Fruit fly (Drosophila melanogaster) whole organism, embryonic: Measurements from ENCODE around the gene Pc.

Experiments used
- CG10366 ChIP-seq: fragments of 200-800 bp; sonication (Bioruptor generic); IDR thresholded peaks from 2 replicates; pipeline ENCODE4 v1.3.6; 2022; ENCODE audit warnings: missing biosample characterization, missing genetic modification characterization
- CG11093 ChIP-seq: fragments of 200-800 bp; sonication (Bioruptor generic); IDR thresholded peaks from 3 replicates; pipeline ENCODE4 v1.3.6; 2022; ENCODE audit warnings: missing biosample characterization, missing genetic modification characterization
- CG11696 ChIP-seq: fragments of 200-800 bp; sonication (Bioruptor generic); IDR thresholded peaks from 2 replicates; pipeline ENCODE4 v1.3.6; 2022; ENCODE audit warnings: missing biosample characterization, missing genetic modification characterization
- CG14965 ChIP-seq: fragments of 200-800 bp; sonication (Bioruptor generic); optimal IDR thresholded peaks from 2 replicates; lab custom pipeline; 2016; ENCODE audit warnings: missing biosample characterization, missing genetic modification characterization, borderline replicate concordance
- CG1647 ChIP-seq: fragments of 200-800 bp; sonication (Bioruptor generic); optimal IDR thresholded peaks from 3 replicates; lab custom pipeline; 2016; ENCODE audit warnings: missing biosample characterization, missing genetic modification characterization
- CG17802 ChIP-seq: fragments of 200-800 bp; sonication (Bioruptor generic); optimal IDR thresholded peaks from 2 replicates; lab custom pipeline; 2018; ENCODE audit warnings: missing biosample characterization, mild to moderate bottlenecking, missing genetic modification characterization, moderate library complexity
- CG18011 ChIP-seq: fragments of 200-800 bp; sonication (Bioruptor generic); optimal IDR thresholded peaks from 2 replicates; lab custom pipeline; 2017; ENCODE audit warnings: missing biosample characterization, missing genetic modification characterization, mild to moderate bottlenecking, moderate library complexity, missing genotype
- CG18262 ChIP-seq: fragments of 200-800 bp; optimal IDR thresholded peaks from 3 replicates; lab custom pipeline; 2019; ENCODE audit warnings: missing biosample characterization, mild to moderate bottlenecking, missing genetic modification characterization, moderate library complexity
- CG18619 ChIP-seq: fragments of 200-800 bp; sonication (Bioruptor generic); optimal IDR thresholded peaks from 3 replicates; lab custom pipeline; 2017; ENCODE audit warnings: missing biosample characterization, mild to moderate bottlenecking, missing genetic modification characterization
- CG2129 ChIP-seq: fragments of 200-800 bp; sonication (Bioruptor generic); IDR thresholded peaks from 2 replicates; pipeline ENCODE4 v1.3.6; 2022; ENCODE audit warnings: missing biosample characterization, missing genetic modification characterization; ENCODE audit not compliant: partially characterized antibody
- CG34224 ChIP-seq: fragments of 200-800 bp; sonication (Bioruptor generic); IDR thresholded peaks from 3 replicates; pipeline ENCODE4 v1.3.6; 2022; ENCODE audit warnings: missing biosample characterization, missing genetic modification characterization; ENCODE audit not compliant: partially characterized antibody
- CG6175 ChIP-seq: fragments of 200-800 bp; sonication (Bioruptor generic); IDR thresholded peaks from 3 replicates; pipeline ENCODE4 v1.3.6; 2022; ENCODE audit warnings: missing biosample characterization, missing genetic modification characterization
- CG6654 ChIP-seq: fragments of 200-800 bp; sonication (Bioruptor generic); optimal IDR thresholded peaks from 2 replicates; lab custom pipeline; 2017; ENCODE audit warnings: missing biosample characterization, mild to moderate bottlenecking, missing genetic modification characterization
- CG7372 ChIP-seq: fragments of 200-800 bp; sonication (Bioruptor generic); IDR thresholded peaks from 2 replicates; pipeline ENCODE4 v1.3.6; 2022; ENCODE audit warnings: missing biosample characterization, missing genetic modification characterization
- CG7839 ChIP-seq: fragments of 200-800 bp; sonication (Bioruptor generic); optimal IDR thresholded peaks from 3 replicates; lab custom pipeline; 2018; ENCODE audit warnings: missing biosample characterization, mild to moderate bottlenecking, missing genetic modification characterization, moderate library complexity
- CG8290 ChIP-seq, 3 experiments: fragments of 200-800 bp; sonication (Bioruptor generic); optimal IDR thresholded peaks; 2 replicates each; lab custom pipeline; 2016 to 2019; ENCODE audit warnings: missing biosample characterization in 3 of 3, missing genetic modification characterization in 3 of 3, mild to moderate bottlenecking in 2 of 3, moderate library complexity in 1 of 3
- CG9609 ChIP-seq: fragments of 200-800 bp; sonication (Bioruptor generic); optimal IDR thresholded peaks from 3 replicates; lab custom pipeline; 2016; ENCODE audit warnings: missing biosample characterization, missing genetic modification characterization
- CG9876 ChIP-seq: fragments of 200-800 bp; sonication (Bioruptor generic); optimal IDR thresholded peaks from 2 replicates; lab custom pipeline; 2016; ENCODE audit warnings: missing biosample characterization, missing genetic modification characterization
- D19B ChIP-seq: fragments of 200-800 bp; sonication (Bioruptor generic); optimal IDR thresholded peaks from 2 replicates; lab custom pipeline; 2017; ENCODE audit warnings: missing biosample characterization, mild to moderate bottlenecking, missing genetic modification characterization
- Dek ChIP-seq: fragments of 200-800 bp; sonication (Bioruptor generic); optimal IDR thresholded peaks from 3 replicates; lab custom pipeline; 2019; ENCODE audit warnings: missing biosample characterization, mild to moderate bottlenecking, missing genetic modification characterization, moderate library complexity
- Dfd ChIP-seq, 2 experiments: fragments of >200 bp; optimal IDR thresholded peaks; 2 replicates each; lab custom pipeline; 2017; ENCODE audit warnings: missing biosample characterization in 2 of 2, missing genetic modification characterization in 2 of 2
- HLHmδ ChIP-seq: fragments of 200-800 bp; sonication (Bioruptor generic); optimal IDR thresholded peaks from 2 replicates; lab custom pipeline; 2018; ENCODE audit warnings: missing biosample characterization, mild to moderate bottlenecking, missing genetic modification characterization, moderate library complexity
- Hand ChIP-seq: fragments of 200-800 bp; sonication (Bioruptor generic); optimal IDR thresholded peaks from 2 replicates; lab custom pipeline; 2017; ENCODE audit warnings: mild to moderate bottlenecking, missing biosample characterization, missing genetic modification reagents, missing genetic modification characterization
- Hr3 ChIP-seq: fragments of 200-800 bp; sonication (Bioruptor generic); optimal IDR thresholded peaks from 3 replicates; lab custom pipeline; 2016; ENCODE audit warnings: missing biosample characterization, missing genetic modification characterization
- Hr39 ChIP-seq: fragments of >200 bp; optimal IDR thresholded peaks from 2 replicates; lab custom pipeline; 2017
- Jarid2 ChIP-seq: fragments of 200-800 bp; sonication (Bioruptor generic); optimal IDR thresholded peaks from 3 replicates; lab custom pipeline; 2017; ENCODE audit warnings: mild to moderate bottlenecking, missing biosample characterization, missing genetic modification reagents, missing genetic modification characterization
- Kr ChIP-seq: fragments of 200-800 bp; sonication (Bioruptor generic); optimal IDR thresholded peaks from 2 replicates; lab custom pipeline; 2017; ENCODE audit warnings: missing biosample characterization, mild to moderate bottlenecking, missing genetic modification characterization
- Neu2 ChIP-seq: fragments of 200-800 bp; sonication (Bioruptor generic); optimal IDR thresholded peaks from 3 replicates; lab custom pipeline; 2016; ENCODE audit warnings: missing biosample characterization, missing genetic modification characterization, borderline replicate concordance
- Rfx ChIP-seq: fragments of 200-800 bp; sonication (Bioruptor generic); IDR thresholded peaks from 2 replicates; pipeline ENCODE4 v1.3.6; 2022; ENCODE audit warnings: missing biosample characterization, missing genetic modification characterization
- Six4 ChIP-seq: fragments of 200-800 bp; sonication (Bioruptor generic); optimal IDR thresholded peaks from 2 replicates; lab custom pipeline; 2016; ENCODE audit warnings: missing biosample characterization, missing genetic modification characterization
- Sry-β ChIP-seq: fragments of 200-800 bp; sonication (Bioruptor generic); optimal IDR thresholded peaks from 2 replicates; lab custom pipeline; 2018; ENCODE audit warnings: missing biosample characterization, mild to moderate bottlenecking, missing genetic modification characterization, moderate library complexity
- Sry-δ ChIP-seq: fragments of 200-800 bp; sonication (Bioruptor generic); optimal IDR thresholded peaks from 2 replicates; lab custom pipeline; 2016; ENCODE audit warnings: missing biosample characterization, missing genetic modification characterization
- Xbp1 ChIP-seq: fragments of 200-800 bp; sonication (Bioruptor generic); optimal IDR thresholded peaks from 3 replicates; lab custom pipeline; 2016; ENCODE audit warnings: missing biosample characterization, mild to moderate bottlenecking, missing genetic modification characterization
- aop ChIP-seq: fragments of 200-800 bp; sonication (Bioruptor generic); IDR thresholded peaks from 2 replicates; pipeline ENCODE4 v1.3.6; 2022; ENCODE audit warnings: missing biosample characterization, missing genetic modification characterization
- cas ChIP-seq: fragments of 200-800 bp; sonication (Bioruptor generic); IDR thresholded peaks from 2 replicates; pipeline ENCODE4 v1.3.6; 2022; ENCODE audit warnings: missing biosample characterization, missing genetic modification characterization
- dmrt99B ChIP-seq: fragments of 200-800 bp; sonication (Bioruptor generic); optimal IDR thresholded peaks from 2 replicates; lab custom pipeline; 2018; ENCODE audit warnings: missing biosample characterization, mild to moderate bottlenecking, missing genetic modification characterization, moderate library complexity
- emc ChIP-seq: fragments of 200-800 bp; sonication (Bioruptor generic); optimal IDR thresholded peaks from 2 replicates; lab custom pipeline; 2016; ENCODE audit warnings: missing biosample characterization, missing genetic modification characterization
- ems ChIP-seq: fragments of 200-800 bp; sonication (Bioruptor generic); optimal IDR thresholded peaks from 3 replicates; lab custom pipeline; 2016; ENCODE audit warnings: missing biosample characterization, missing genetic modification characterization
- grau ChIP-seq: fragments of 200-800 bp; optimal IDR thresholded peaks from 3 replicates; lab custom pipeline; 2019; ENCODE audit warnings: missing biosample characterization, mild to moderate bottlenecking, missing genetic modification characterization, moderate library complexity
- gt ChIP-seq: fragments of 200-800 bp; sonication (Bioruptor generic); IDR thresholded peaks from 2 replicates; pipeline ENCODE4 v1.3.6; 2022; ENCODE audit warnings: missing biosample characterization, missing genetic modification characterization
- inv ChIP-seq: fragments of 200-800 bp; sonication (Bioruptor generic); IDR thresholded peaks from 2 replicates; pipeline ENCODE4 v1.3.6; 2022; ENCODE audit warnings: missing biosample characterization, missing genetic modification characterization; ENCODE audit not compliant: partially characterized antibody
- org-1 ChIP-seq: fragments of 200-800 bp; sonication (Bioruptor generic); optimal IDR thresholded peaks from 2 replicates; lab custom pipeline; 2017; ENCODE audit warnings: missing biosample characterization, missing genetic modification characterization
- peb ChIP-seq: fragments of 200-800 bp; sonication (Bioruptor generic); IDR thresholded peaks from 2 replicates; pipeline ENCODE4 v1.3.6; 2022; ENCODE audit warnings: missing biosample characterization, missing genetic modification characterization
- pho ChIP-seq: fragments of 200-800 bp; sonication (Bioruptor generic); optimal IDR thresholded peaks from 2 replicates; lab custom pipeline; 2016; ENCODE audit warnings: missing biosample characterization, missing genetic modification characterization
- slbo ChIP-seq: fragments of 200-800 bp; sonication (Bioruptor generic); IDR thresholded peaks from 2 replicates; pipeline ENCODE4 v1.3.6; 2022; ENCODE audit warnings: missing biosample characterization, missing genetic modification characterization
- so ChIP-seq: fragments of 200-800 bp; sonication (Bioruptor generic); IDR thresholded peaks from 3 replicates; pipeline ENCODE4 v1.3.6; 2022; ENCODE audit warnings: missing biosample characterization, missing genetic modification characterization
- sqz ChIP-seq: fragments of 200-800 bp; sonication (Bioruptor generic); optimal IDR thresholded peaks from 3 replicates; lab custom pipeline; 2018; ENCODE audit warnings: missing biosample characterization, mild to moderate bottlenecking, missing genetic modification characterization
- tgo ChIP-seq: fragments of 200-800 bp; sonication (Bioruptor generic); IDR thresholded peaks from 3 replicates; pipeline ENCODE4 v1.3.6; 2022; ENCODE audit warnings: missing biosample characterization, missing genetic modification characterization
- toy ChIP-seq: fragments of 200-800 bp; sonication (Bioruptor generic); IDR thresholded peaks from 2 replicates; pipeline ENCODE4 v1.3.6; 2022; ENCODE audit warnings: missing biosample characterization, missing genetic modification characterization
- twi ChIP-seq: fragments of 200-800 bp; optimal IDR thresholded peaks from 2 replicates; lab custom pipeline; 2019; ENCODE audit warnings: missing biosample characterization, mild to moderate bottlenecking, missing genetic modification characterization, moderate library complexity
- zfh1 ChIP-seq: fragments of 200-800 bp; sonication (Bioruptor generic); IDR thresholded peaks from 3 replicates; pipeline ENCODE4 v1.3.6; 2022; ENCODE audit warnings: missing biosample characterization, missing genetic modification characterization

Pc gene

dm6 chr3L:21348983-21349432 is 31.2 kb upstream of the Pc start, which contains the start of gene ebd2 (continued):
- no peak for TF ChIP-seq CG34224 (GFP tag; lab: Robert Waterston, UW)
- peak; percentile 35; the same call in 1 of the 2 replicates for TF ChIP-seq Rfx (GFP tag; lab: Robert Waterston, UW)
- no peak for TF ChIP-seq CG2129 (GFP tag; lab: Robert Waterston, UW)
- no peak for TF ChIP-seq Sry-δ (GFP tag; lab: Kevin White, UChicago)
- no peak for TF ChIP-seq CG10366 (GFP tag; lab: Robert Waterston, UW)
- TF ChIP-seq dmrt99B (tag; lab: Kevin White, UChicago): peak; percentile 34
- no peak for TF ChIP-seq Hand (GFP tag; lab: Kevin White, UChicago)
- no peak for TF ChIP-seq zfh1 (GFP tag; lab: Robert Waterston, UW)
- TF ChIP-seq CG18011 (GFP tag; lab: Kevin White, UChicago): no peak
- no peak for TF ChIP-seq grau (tag; lab: Kevin White, UChicago)
- TF ChIP-seq CG14965 (GFP tag; lab: Kevin White, UChicago): no peak
- no peak for TF ChIP-seq Six4
- TF ChIP-seq Hr39 (lab: Kevin White, UChicago): no peak
- no peak for TF ChIP-seq D19B
- TF ChIP-seq CG7839 (tag; lab: Kevin White, UChicago): peak; percentile 25
- TF ChIP-seq CG9876 (GFP tag; lab: Kevin White, UChicago): no peak
- no peak for TF ChIP-seq Dfd (GFP tag; optimal IDR thresholded peaks at IDR 0.05; lab: Kevin White, UChicago)
- no peak for TF ChIP-seq aop (GFP tag; lab: Robert Waterston, UW)
- TF ChIP-seq inv (GFP tag; lab: Robert Waterston, UW): no peak
- no peak for TF ChIP-seq cas (GFP tag; lab: Robert Waterston, UW)
- no peak for TF ChIP-seq gt (GFP tag; lab: Robert Waterston, UW)
- TF ChIP-seq CG7372 (GFP tag; lab: Robert Waterston, UW): no peak
- TF ChIP-seq CG6654 (GFP tag; lab: Kevin White, UChicago): no peak
- TF ChIP-seq CG6175 (GFP tag; lab: Robert Waterston, UW): peak; percentile 82; the same call in 2 of the 3 replicates
- TF ChIP-seq CG18619 (GFP tag; lab: Kevin White, UChicago): no peak
- TF ChIP-seq Xbp1: peak; percentile 21
- TF ChIP-seq tgo: no peak
- TF ChIP-seq sqz (GFP tag; lab: Kevin White, UChicago): no peak
- peak; percentile 4 for TF ChIP-seq emc (GFP tag; lab: Kevin White, UChicago)
- TF ChIP-seq Kr: no peak
- no peak for TF ChIP-seq pho
- TF ChIP-seq HLHmδ (GFP tag; lab: Kevin White, UChicago): no peak
- TF ChIP-seq Hr3 (GFP tag; lab: Kevin White, UChicago): no peak
- no peak for TF ChIP-seq Neu2 (GFP tag; lab: Kevin White, UChicago)
- TF ChIP-seq so (GFP tag; lab: Robert Waterston, UW): 0 out of 3 replicates have a peak, but pooled peaks have one; percentile 5
- TF ChIP-seq CG18262 (tag; lab: Kevin White, UChicago): no peak
- TF ChIP-seq CG17802 (tag; lab: Kevin White, UChicago): no peak
- TF ChIP-seq Jarid2 (GFP tag; lab: Kevin White, UChicago): peak; percentile 49
- TF ChIP-seq twi (tag; lab: Kevin White, UChicago): no peak
- no peak for TF ChIP-seq CG1647 (GFP tag; lab: Kevin White, UChicago)
- no peak for TF ChIP-seq CG9609 (GFP tag; lab: Kevin White, UChicago)
- TF ChIP-seq ems (GFP tag; lab: Kevin White, UChicago): no peak
- no peak for TF ChIP-seq toy
- TF ChIP-seq CG8290 (GFP tag; optimal IDR thresholded peaks at IDR 0.05; lab: Kevin White, UChicago): peak; percentile 17
- no peak for TF ChIP-seq CG8290 (tag; optimal IDR thresholded peaks at IDR 0.05; lab: Kevin White, UChicago)
- no peak for TF ChIP-seq peb
- TF ChIP-seq slbo (GFP tag; lab: Robert Waterston, UW): no peak
- no peak for TF ChIP-seq Sry-β (GFP tag; lab: Kevin White, UChicago)
- no peak for TF ChIP-seq Dek (tag; lab: Kevin White, UChicago)
- TF ChIP-seq CG11093 (GFP tag; lab: Robert Waterston, UW): no peak
- no peak for TF ChIP-seq org-1
- no peak for TF ChIP-seq CG11696 (GFP tag; lab: Robert Waterston, UW)
